Fruit fly (Drosophila melanogaster): ENCODE data around the gene Dph2.

- TF ChIP-seq CG13287 (GFP tag; IDR thresholded peaks at IDR 0.05; ENCODE audit: partially characterized antibody) (peak; percentile 56), rib (GFP tag; IDR thresholded peaks at IDR 0.05) (no peak), Gsc (GFP tag; IDR thresholded peaks at IDR 0.05) (no peak), CG4854 (GFP tag; optimal IDR thresholded peaks at IDR 0.05) (no peak), fd3F (GFP tag; optimal IDR thresholded peaks at IDR 0.05) (no peak), h (optimal IDR thresholded peaks at IDR 0.05) (no peak)
Measured at dm6 chr3R:14879207-14879863, 14.4 kb downstream of the Dph2 start, which contains the start of gene CG3631.

All from whole organism, embryonic.